Fruit fly (Drosophila melanogaster): ENCODE results near the gene CG13312.

Gene CG13312

dm6 chr3L:8763037-8763454 lies 44.0 kb downstream of the CG13312 start (continued):
- no peak for TF ChIP-seq ems (GFP tag; optimal IDR thresholded peaks at IDR 0.05)
- TF ChIP-seq Bdp1 (GFP tag; optimal IDR thresholded peaks at IDR 0.05), result peak; percentile 23
- TF ChIP-seq chinmo (GFP tag; IDR thresholded peaks at IDR 0.05; ENCODE audit: partially characterized antibody), result peak; percentile 94; the same call in 3 of the 4 replicates
- TF ChIP-seq Mrtf (GFP tag; IDR thresholded peaks at IDR 0.05), result peak; percentile 72; the same call in 2 of the 3 replicates
- no peak for TF ChIP-seq D (optimal IDR thresholded peaks at IDR 0.05)
- peak; percentile 7 for TF ChIP-seq D (GFP tag; optimal IDR thresholded peaks at IDR 0.05)
- TF ChIP-seq CG43689 (GFP tag; IDR thresholded peaks at IDR 0.05), result no peak
- no peak for TF ChIP-seq CG7928 (GFP tag; optimal IDR thresholded peaks at IDR 0.05)
- no peak for TF ChIP-seq eyg (GFP tag; optimal IDR thresholded peaks at IDR 0.05)
- TF ChIP-seq Xbp1 (GFP tag; optimal IDR thresholded peaks at IDR 0.05), result peak; percentile 52
- TF ChIP-seq lmd (GFP tag; IDR thresholded peaks at IDR 0.05), result peak; percentile 66
- no peak for TF ChIP-seq CG6654 (GFP tag; optimal IDR thresholded peaks at IDR 0.05)
- TF ChIP-seq onecut (GFP tag; IDR thresholded peaks at IDR 0.05), result 0 out of 2 replicates have a peak, but pooled peaks have one; percentile 3
- no peak for TF ChIP-seq Dref (GFP tag; IDR thresholded peaks at IDR 0.05)
- no peak for TF ChIP-seq wdn (GFP tag; IDR thresholded peaks at IDR 0.05)
- TF ChIP-seq org-1 (GFP tag; optimal IDR thresholded peaks at IDR 0.05), result no peak
- peak; percentile 14 for TF ChIP-seq CG17568 (GFP tag; optimal IDR thresholded peaks at IDR 0.05)
- TF ChIP-seq B-H1 (GFP tag; IDR thresholded peaks at IDR 0.05), result peak; percentile 32; the same call in 2 of the 3 replicates
- TF ChIP-seq slou (GFP tag; optimal IDR thresholded peaks at IDR 0.05), result no peak
- peak; percentile 56; the same call in 1 of the 3 replicates for TF ChIP-seq CG6175 (GFP tag; IDR thresholded peaks at IDR 0.05)
- TF ChIP-seq Meics (GFP tag; optimal IDR thresholded peaks at IDR 0.05), result peak; percentile 12
- no peak; the same call in 1 of the 2 replicates for TF ChIP-seq CG6272 (GFP tag; IDR thresholded peaks at IDR 0.05)
- TF ChIP-seq Taf1 (GFP tag; IDR thresholded peaks at IDR 0.05), result no peak
- no peak for TF ChIP-seq CG5180 (GFP tag; optimal IDR thresholded peaks at IDR 0.05)
- peak; percentile 45 for TF ChIP-seq CG30403 (GFP tag; optimal IDR thresholded peaks at IDR 0.05)
- no peak for TF ChIP-seq CG16779 (GFP tag; IDR thresholded peaks at IDR 0.05)
- peak; percentile 12 for TF ChIP-seq az2 (GFP tag; optimal IDR thresholded peaks at IDR 0.05)
- TF ChIP-seq Elba2 (GFP tag; optimal IDR thresholded peaks at IDR 0.05), result no peak
- no peak for TF ChIP-seq CG15011 (GFP tag; optimal IDR thresholded peaks at IDR 0.05)
- TF ChIP-seq CG2875 (GFP tag; optimal IDR thresholded peaks at IDR 0.05), result no peak
- peak; percentile 26 for TF ChIP-seq lab (GFP tag; optimal IDR thresholded peaks at IDR 0.05)
- peak; percentile 0 for TF ChIP-seq fd96Cb (tag; optimal IDR thresholded peaks at IDR 0.05)
- TF ChIP-seq knrl (GFP tag; IDR thresholded peaks at IDR 0.05; ENCODE audit: partially characterized antibody), result no peak; the same call in 2 of the 3 replicates
- peak; percentile 43; the same call in 1 of the 2 replicates for TF ChIP-seq Xrp1 (GFP tag; IDR thresholded peaks at IDR 0.05)
- no peak for TF ChIP-seq YL-1 (GFP tag; optimal IDR thresholded peaks at IDR 0.05)
- no peak for TF ChIP-seq mam (GFP tag; optimal IDR thresholded peaks at IDR 0.05)
- peak; percentile 62 for TF ChIP-seq H2.0 (GFP tag; IDR thresholded peaks at IDR 0.05)
- TF ChIP-seq sens (GFP tag), result peak; percentile 85
- TF ChIP-seq trh (GFP tag; optimal IDR thresholded peaks at IDR 0.05), result no peak
- peak; percentile 64 for TF ChIP-seq NfI (GFP tag; optimal IDR thresholded peaks at IDR 0.05)
- TF ChIP-seq CG10654 (GFP tag; optimal IDR thresholded peaks at IDR 0.05), result no peak
- TF ChIP-seq Rx (GFP tag; IDR thresholded peaks at IDR 0.05), result peak; percentile 40
- peak; percentile 48 for TF ChIP-seq CG12391 (tag; optimal IDR thresholded peaks at IDR 0.05)
- TF ChIP-seq nerfin-1 (tag; optimal IDR thresholded peaks at IDR 0.05), result no peak
- peak; percentile 35 for TF ChIP-seq CHES-1-like (GFP tag; optimal IDR thresholded peaks at IDR 0.05)
- TF ChIP-seq CG34422 (GFP tag; IDR thresholded peaks at IDR 0.05), result peak; percentile 63; the same call in 2 of the 3 replicates
- peak; percentile 54; the same call in 1 of the 2 replicates for TF ChIP-seq gsb (GFP tag; IDR thresholded peaks at IDR 0.05)
- no peak for TF ChIP-seq CG6254 (GFP tag; optimal IDR thresholded peaks at IDR 0.05)
- peak; percentile 75 for TF ChIP-seq dysf (GFP tag; IDR thresholded peaks at IDR 0.05)
- TF ChIP-seq CG9797 (GFP tag; optimal IDR thresholded peaks at IDR 0.05), result no peak
- TF ChIP-seq crp (GFP tag; optimal IDR thresholded peaks at IDR 0.05), result no peak
